Worm (Caenorhabditis elegans) whole organism, midembryonic: Measurements from ENCODE around the gene Y32B12B.2.

Source experiments
- T22C8.4 ChIP-seq: fragments of 200-800 bp; sonication (Bioruptor generic); IDR thresholded peaks from 2 replicates; pipeline ENCODE4 v1.3.6; 2022; ENCODE audit warnings: missing genetic modification characterization, missing compliant biosample characterization
- cog-1 ChIP-seq: sonication (generic microtip); optimal IDR thresholded peaks from 2 replicates; lab custom pipeline; 2016; ENCODE audit warnings: missing genetic modification characterization, missing compliant biosample characterization
- flt-1 ChIP-seq: fragments of 200-800 bp; sonication (Bioruptor generic); IDR thresholded peaks from 2 replicates; pipeline ENCODE4 v1.3.6; 2022; ENCODE audit warnings: missing genetic modification characterization, missing compliant biosample characterization
- klf-2 ChIP-seq: fragments of 200-800 bp; sonication (Bioruptor generic); conservative IDR thresholded peaks from 2 replicates; pipeline ENCODE4 v1.3.6; 2022; ENCODE audit warnings: missing genetic modification reagents, missing genetic modification characterization, missing compliant biosample characterization
- med-1 ChIP-seq: sonication (generic microtip); optimal IDR thresholded peaks from 2 replicates; lab custom pipeline; 2017; ENCODE audit warnings: missing genetic modification characterization, mild to moderate bottlenecking, missing compliant biosample characterization, antibody characterized with exemption, missing genetic modification reagents; ENCODE audit not compliant: insufficient read depth
- ref-1 ChIP-seq: fragments of 200-800 bp; sonication (Bioruptor generic); conservative IDR thresholded peaks from 2 replicates; pipeline ENCODE4 v1.3.6; 2022; ENCODE audit warnings: missing genetic modification reagents, missing genetic modification characterization, missing compliant biosample characterization
- tab-1 ChIP-seq: fragments of 200-800 bp; sonication (Bioruptor generic); IDR thresholded peaks from 2 replicates; pipeline ENCODE4 v1.3.6; 2022; ENCODE audit warnings: missing genetic modification characterization, missing compliant biosample characterization
- ztf-23 ChIP-seq: fragments of 200-800 bp; sonication (Bioruptor generic); IDR thresholded peaks from 2 replicates; pipeline ENCODE4 v1.3.6; 2022; ENCODE audit warnings: missing genetic modification reagents, missing genetic modification characterization, missing compliant biosample characterization
- ztf-29 ChIP-seq: fragments of 200-800 bp; sonication (Bioruptor generic); IDR thresholded peaks from 2 replicates; pipeline ENCODE4 v1.3.6; 2022; ENCODE audit warnings: missing genetic modification reagents, missing genetic modification characterization, missing compliant biosample characterization

Y32B12B.2 gene

ce11 chrV:16552929-16553328 lies 14.7 kb downstream of the Y32B12B.2 start, which contains the start of gene Y32B12B.4:
Y32B12B.4 (plus strand) TSS chrV:16553327.
- TF ChIP-seq tab-1 (peak; percentile 79), ztf-29 (GFP tag; lab: Robert Waterston, UW) (no peak; the same call in 1 of the 2 replicates), T22C8.4 (GFP tag; lab: Robert Waterston, UW) (peak; percentile 60; the same call in 1 of the 2 replicates), cog-1 (tag; lab: Kevin White, UChicago) (no peak), med-1 (GFP tag; lab: Kevin White, UChicago) (no peak), flt-1 (GFP tag; lab: Robert Waterston, UW) (peak; percentile 84), klf-2 (GFP tag; lab: Robert Waterston, UW) (peak; percentile 83), ref-1 (peak; percentile 83), ztf-23 (GFP tag; lab: Robert Waterston, UW) (peak; percentile 86)

- TF ChIP-seq cog-1 (tag; lab: Kevin White, UChicago), result no peak
- no peak for TF ChIP-seq ref-1
- TF ChIP-seq T22C8.4 (GFP tag; lab: Robert Waterston, UW), result no peak
- TF ChIP-seq flt-1 (GFP tag; lab: Robert Waterston, UW), result no peak
- TF ChIP-seq ztf-29 (GFP tag; lab: Robert Waterston, UW), result no peak
- no peak for TF ChIP-seq ztf-23 (GFP tag; lab: Robert Waterston, UW)
- TF ChIP-seq tab-1, result no peak
These were observed 27.4 kb downstream of the Y32B12B.2 start, which contains the start of gene sru-45 for ce11 chrV:16565639-16566038. sru-45 (plus strand) TSS chrV:16565939.

- TF ChIP-seq ztf-29 (GFP tag; lab: Robert Waterston, UW) (no peak), T22C8.4 (GFP tag; lab: Robert Waterston, UW) (no peak), klf-2 (GFP tag; lab: Robert Waterston, UW) (no peak), med-1 (GFP tag; lab: Kevin White, UChicago) (no peak), cog-1 (tag; lab: Kevin White, UChicago) (no peak)
These were observed 29.9 kb downstream of the Y32B12B.2 start for ce11 chrV:16568056-16568455.

ce11 chrV:16570697-16571096 lies 32.5 kb downstream of the Y32B12B.2 start, which contains the start of gene nhr-233:
nhr-233 (minus strand) TSS chrV:16570797.
- TF ChIP-seq klf-2 (GFP tag; lab: Robert Waterston, UW) (no peak), cog-1 (tag; lab: Kevin White, UChicago) (no peak), ztf-23 (GFP tag; lab: Robert Waterston, UW) (no peak), tab-1 (no peak), med-1 (GFP tag; lab: Kevin White, UChicago) (no peak), ref-1 (no peak), ztf-29 (GFP tag; lab: Robert Waterston, UW) (no peak), T22C8.4 (GFP tag; lab: Robert Waterston, UW) (no peak), flt-1 (GFP tag; lab: Robert Waterston, UW) (no peak)

- TF ChIP-seq ref-1, result no peak
- no peak for TF ChIP-seq klf-2 (GFP tag; lab: Robert Waterston, UW)
- no peak for TF ChIP-seq T22C8.4 (GFP tag; lab: Robert Waterston, UW)
- no peak for TF ChIP-seq med-1 (GFP tag; lab: Kevin White, UChicago)
- TF ChIP-seq cog-1 (tag; lab: Kevin White, UChicago), result no peak
- no peak for TF ChIP-seq ztf-29 (GFP tag; lab: Robert Waterston, UW)
- TF ChIP-seq flt-1 (GFP tag; lab: Robert Waterston, UW), result no peak
- TF ChIP-seq ztf-23 (GFP tag; lab: Robert Waterston, UW), result no peak
- no peak for TF ChIP-seq tab-1
These were observed 35.0 kb downstream of the Y32B12B.2 start, which contains the start of gene str-149 for ce11 chrV:16573168-16573567. str-149 (plus strand) TSS chrV:16573468.

ce11 chrV:16575900-16576299 lies 37.7 kb downstream of the Y32B12B.2 start, which contains the start of gene str-151:
str-151 (plus strand) TSS chrV:16576200.
- TF ChIP-seq tab-1 (no peak), flt-1 (GFP tag; lab: Robert Waterston, UW) (no peak), ztf-23 (GFP tag; lab: Robert Waterston, UW) (no peak), ztf-29 (GFP tag; lab: Robert Waterston, UW) (no peak), ref-1 (no peak), T22C8.4 (GFP tag; lab: Robert Waterston, UW) (no peak), med-1 (GFP tag; lab: Kevin White, UChicago) (no peak), cog-1 (tag; lab: Kevin White, UChicago) (no peak), klf-2 (GFP tag; lab: Robert Waterston, UW) (no peak)

ce11 chrV:16580424-16580823 lies 42.2 kb downstream of the Y32B12B.2 start, which contains the start of gene nhr-271:
nhr-271 (minus strand) TSS chrV:16580524.
- TF ChIP-seq klf-2 (GFP tag; lab: Robert Waterston, UW), result no peak

- TF ChIP-seq klf-2 (GFP tag; lab: Robert Waterston, UW), result no peak
- no peak for TF ChIP-seq med-1 (GFP tag; lab: Kevin White, UChicago)
- no peak for TF ChIP-seq ref-1
These were observed 42.9 kb downstream of the Y32B12B.2 start for ce11 chrV:16581061-16581460.

ce11 chrV:16582973-16583372 lies 44.8 kb downstream of the Y32B12B.2 start, which contains the start of gene str-150:
str-150 (plus strand) TSS chrV:16583273.
- TF ChIP-seq ztf-29 (GFP tag; lab: Robert Waterston, UW) (no peak), klf-2 (GFP tag; lab: Robert Waterston, UW) (no peak)

- TF ChIP-seq ztf-23 (GFP tag; lab: Robert Waterston, UW), result no peak
- no peak for TF ChIP-seq T22C8.4 (GFP tag; lab: Robert Waterston, UW)
- TF ChIP-seq med-1 (GFP tag; lab: Kevin White, UChicago), result no peak
- TF ChIP-seq ztf-29 (GFP tag; lab: Robert Waterston, UW), result no peak
- no peak for TF ChIP-seq ref-1
- no peak for TF ChIP-seq flt-1 (GFP tag; lab: Robert Waterston, UW)
- no peak for TF ChIP-seq tab-1
- no peak for TF ChIP-seq klf-2 (GFP tag; lab: Robert Waterston, UW)
These were observed 50.2 kb downstream of the Y32B12B.2 start, which contains the start of gene srw-73 for ce11 chrV:16588428-16588827. srw-73 (minus strand) TSS chrV:16588528.
